Worm (Caenorhabditis elegans): ENCODE results near the gene F53F4.7.

Gene F53F4.7

DNA sequence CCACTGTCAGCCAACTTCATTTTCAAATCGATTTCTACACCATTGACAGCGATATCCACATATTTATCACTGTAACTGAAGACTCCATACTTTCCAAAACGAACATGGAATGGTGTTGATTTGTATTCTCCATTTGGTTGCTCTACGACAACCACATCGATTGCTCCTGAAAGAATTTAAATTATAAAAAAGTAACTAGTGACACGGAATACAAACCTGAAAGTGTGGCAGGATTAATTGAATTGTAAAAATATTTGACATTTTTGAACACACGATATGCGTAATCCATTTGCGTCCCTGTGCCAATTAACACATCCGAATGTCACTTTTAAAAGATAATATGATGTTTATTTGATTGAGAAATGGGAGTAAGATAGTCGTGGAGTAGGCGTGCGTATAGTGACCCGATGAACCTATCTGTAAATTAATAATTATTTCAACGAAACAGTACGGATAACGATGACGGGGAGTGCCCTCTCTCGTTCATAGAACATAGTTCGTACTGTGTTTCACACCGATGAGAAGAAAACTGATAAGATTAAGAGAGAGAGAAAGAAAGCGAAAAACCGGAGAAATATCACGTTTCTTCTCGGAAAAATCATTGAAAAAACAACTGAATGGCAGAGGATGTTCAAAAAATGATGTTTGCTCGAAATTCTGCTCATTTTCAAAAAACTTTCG lies 40.1 kb upstream of the F53F4.7 start, which contains the start of gene lpin-1 (continued):
- TF ChIP-seq vab-7 (GFP tag; IDR thresholded peaks at IDR 0.05) (no peak), spr-1 (tag; optimal IDR thresholded peaks at IDR 0.05) (no peak), Y105C5A.15 (GFP tag; IDR thresholded peaks at IDR 0.05) (no peak), nhr-41 (GFP tag; IDR thresholded peaks at IDR 0.05) (peak; percentile 53; the same call in 1 of the 2 replicates), spr-3 (GFP tag; optimal IDR thresholded peaks at IDR 0.05) (no peak), nhr-11 (tag; optimal IDR thresholded peaks at IDR 0.05) (no peak), jun-1 (tag; optimal IDR thresholded peaks at IDR 0.05) (no peak), daf-8 (GFP tag; IDR thresholded peaks at IDR 0.05) (no peak), ceh-82 (tag; optimal IDR thresholded peaks at IDR 0.05) (no peak), T26A8.4 (GFP tag; IDR thresholded peaks at IDR 0.05) (no peak), lin-13 (GFP tag; optimal IDR thresholded peaks at IDR 0.05) (no peak), mxl-3 (GFP tag; optimal IDR thresholded peaks at IDR 0.05) (peak; percentile 70), hlh-11 (tag; optimal IDR thresholded peaks at IDR 0.05) (peak; percentile 85), dve-1 (tag; optimal IDR thresholded peaks at IDR 0.05; ENCODE audit: insufficient read depth) (peak; percentile 69), ZK546.5 (tag; optimal IDR thresholded peaks at IDR 0.05) (no peak), nhr-76 (tag; optimal IDR thresholded peaks at IDR 0.05) (no peak), cey-2 (tag; optimal IDR thresholded peaks at IDR 0.05; ENCODE audit: borderline replicate concordance, insufficient read depth) (no peak), nhr-48 (tag; optimal IDR thresholded peaks at IDR 0.05) (peak; percentile 47), zip-11 (GFP tag; IDR thresholded peaks at IDR 0.05) (no peak), F26F4.8 (GFP tag; conservative IDR thresholded peaks at IDR 0.05) (no peak), Y48G9A.11 (GFP tag; IDR thresholded peaks at IDR 0.05) (no peak), R02D3.7 (tag; optimal IDR thresholded peaks at IDR 0.05) (no peak), ceh-62 (tag; optimal IDR thresholded peaks at IDR 0.05) (no peak), zfp-3 (GFP tag; conservative IDR thresholded peaks at IDR 0.05) (0 out of 2 replicates have a peak, but pooled peaks have one; percentile 28), hlh-30 (tag; optimal IDR thresholded peaks at IDR 0.05; ENCODE audit: insufficient read depth) (peak; percentile 20), ceh-28 (tag; optimal IDR thresholded peaks at IDR 0.05) (no peak), tra-1 (GFP tag; IDR thresholded peaks at IDR 0.05) (no peak; the same call in 1 of the 2 replicates), ZK337.2 (GFP tag; IDR thresholded peaks at IDR 0.05) (no peak), saeg-2 (GFP tag; IDR thresholded peaks at IDR 0.05) (peak; percentile 11; the same call in 1 of the 2 replicates), lin-38 (GFP tag; IDR thresholded peaks at IDR 0.05) (no peak), pqm-1 (tag; optimal IDR thresholded peaks at IDR 0.05) (peak; percentile 16), madf-5 (GFP tag; IDR thresholded peaks at IDR 0.05) (no peak), fkh-10 (GFP tag; optimal IDR thresholded peaks at IDR 0.05) (no peak), lsy-2 (tag; optimal IDR thresholded peaks at IDR 0.05) (peak in 1 of 2 experiments; percentile 8), aly-2 (tag; optimal IDR thresholded peaks at IDR 0.05) (no peak), F44E2.7 (GFP tag; IDR thresholded peaks at IDR 0.05) (no peak), T20F7.1 (GFP tag; optimal IDR thresholded peaks at IDR 0.05) (peak; percentile 0), unc-62 (GFP tag; optimal IDR thresholded peaks at IDR 0.05 in 1 of 2) (peak in 1 of 2 experiments; percentile 60), unc-62 (tag; optimal IDR thresholded peaks at IDR 0.05) (no peak), F10B5.3 (tag; optimal IDR thresholded peaks at IDR 0.05) (no peak), set-16 (GFP tag; IDR thresholded peaks at IDR 0.05) (no peak), duxl-1 (tag; optimal IDR thresholded peaks at IDR 0.05; ENCODE audit: poor library complexity) (no peak), arid-1 (GFP tag; conservative IDR thresholded peaks at IDR 0.05) (no peak), D1046.2 (GFP tag; IDR thresholded peaks at IDR 0.05) (no peak), dmd-8 (GFP tag; IDR thresholded peaks at IDR 0.05) (no peak), nhr-28 (tag; optimal IDR thresholded peaks at IDR 0.05) (peak; percentile 77), daf-16 (GFP tag; optimal IDR thresholded peaks at IDR 0.05) (no peak), daf-16 (tag; optimal IDR thresholded peaks at IDR 0.05) (peak; percentile 44), daf-12 (tag; optimal IDR thresholded peaks at IDR 0.05) (no peak), lin-15B (tag; optimal IDR thresholded peaks at IDR 0.05) (no peak)

Measured in whole organism, L4 larva.